Worm (Caenorhabditis elegans) whole organism, L4 larva: ENCODE data around the gene Y10G11A.1.

Source experiments
- nhr-28 ChIP-seq: fragments of 150-350 bp; optimal IDR thresholded peaks from 2 replicates; lab custom pipeline; 2014; ENCODE audit warnings: missing biosample characterization, missing genetic modification characterization
- ztf-11 ChIP-seq: fragments of 150-350 bp; optimal IDR thresholded peaks from 2 replicates; lab custom pipeline; 2014; ENCODE audit warnings: missing biosample characterization, missing genetic modification characterization

ce11 chrIV:16421903-16422557, 2.4 kb upstream of the Y10G11A.1 start:
- TF ChIP-seq nhr-28 (tag; lab: Kevin White, UChicago) (no peak), ztf-11 (tag; lab: Kevin White, UChicago) (no peak)
